Fruit fly (Drosophila melanogaster) Kc167 (cell line): Measurements from ENCODE around the gene mbf1.

Experiments
- Myc ChIP-seq: fragments of >200 bp; optimal IDR thresholded peaks from 2 replicates; lab custom pipeline; 2017; ENCODE audit warnings: missing external identifiers
- Sin3A ChIP-seq: fragments of >200 bp; optimal IDR thresholded peaks from 2 replicates; lab custom pipeline; 2018; ENCODE audit warnings: missing external identifiers
- psq ChIP-seq: fragments of >200 bp; optimal IDR thresholded peaks from 2 replicates; lab custom pipeline; 2017; ENCODE audit warnings: missing external identifiers

- no peak for TF ChIP-seq psq
- TF ChIP-seq Myc (lab: Kevin White, UChicago): no peak
- no peak for TF ChIP-seq Sin3A (lab: Kevin White, UChicago)
Measured at dm6 chr3L:16556523-16556922, 17.7 kb upstream of the mbf1 start, which contains the start of gene CG4229.
